Fruit fly (Drosophila melanogaster) whole organism, embryonic: ENCODE results near the gene jb.

ENCODE experiments used
- Atf-2 ChIP-seq: fragments of 200-800 bp; sonication (Bioruptor generic); optimal IDR thresholded peaks from 2 replicates; lab custom pipeline; 2016; ENCODE audit warnings: missing biosample characterization, missing genetic modification characterization
- B-H1 ChIP-seq: fragments of 200-800 bp; sonication (Bioruptor generic); IDR thresholded peaks from 3 replicates; pipeline ENCODE4 v1.3.6; 2022; ENCODE audit warnings: missing biosample characterization, missing genetic modification characterization
- Bdp1 ChIP-seq: fragments of 200-800 bp; sonication (Bioruptor generic); optimal IDR thresholded peaks from 3 replicates; lab custom pipeline; 2016; ENCODE audit warnings: missing biosample characterization, missing genetic modification characterization
- CG10267 ChIP-seq: fragments of 200-800 bp; sonication (Bioruptor generic); optimal IDR thresholded peaks from 2 replicates; lab custom pipeline; 2018; ENCODE audit warnings: missing biosample characterization, mild to moderate bottlenecking, missing genetic modification characterization, moderate library complexity
- CG10565 ChIP-seq: fragments of 200-800 bp; sonication (Bioruptor generic); optimal IDR thresholded peaks from 3 replicates; lab custom pipeline; 2016; ENCODE audit warnings: missing biosample characterization, mild to moderate bottlenecking, missing genetic modification characterization
- CG11398 ChIP-seq: fragments of 200-800 bp; sonication (Bioruptor generic); optimal IDR thresholded peaks from 2 replicates; lab custom pipeline; 2016; ENCODE audit warnings: missing biosample characterization, missing genetic modification characterization
- CG12155 ChIP-seq: fragments of 200-800 bp; sonication (Bioruptor generic); optimal IDR thresholded peaks from 3 replicates; lab custom pipeline; 2016; ENCODE audit warnings: missing biosample characterization, missing genetic modification characterization
- CG12236 ChIP-seq: fragments of 200-800 bp; sonication (Bioruptor generic); optimal IDR thresholded peaks from 2 replicates; lab custom pipeline; 2016; ENCODE audit warnings: missing biosample characterization, missing genetic modification characterization
- CG14014 ChIP-seq: fragments of 200-800 bp; sonication (Bioruptor generic); IDR thresholded peaks from 2 replicates; pipeline ENCODE4 v1.3.6; 2022; ENCODE audit warnings: missing biosample characterization, missing genetic modification characterization
- CG1602 ChIP-seq: fragments of 200-800 bp; sonication (Bioruptor generic); optimal IDR thresholded peaks from 3 replicates; lab custom pipeline; 2016; ENCODE audit warnings: missing biosample characterization, missing genetic modification characterization
- CG17359 ChIP-seq: fragments of 200-800 bp; sonication (Bioruptor generic); optimal IDR thresholded peaks from 3 replicates; lab custom pipeline; 2018; ENCODE audit warnings: missing biosample characterization, mild to moderate bottlenecking, missing genetic modification characterization, moderate library complexity
- CG17385 ChIP-seq: fragments of 200-800 bp; sonication (Bioruptor generic); optimal IDR thresholded peaks from 3 replicates; lab custom pipeline; 2018; ENCODE audit warnings: missing biosample characterization, mild to moderate bottlenecking, missing genetic modification characterization
- CG17612 ChIP-seq: fragments of 200-800 bp; sonication (Bioruptor generic); IDR thresholded peaks from 2 replicates; pipeline ENCODE4 v1.3.6; 2022; ENCODE audit warnings: missing biosample characterization, missing genetic modification characterization
- CG17802 ChIP-seq: fragments of 200-800 bp; sonication (Bioruptor generic); optimal IDR thresholded peaks from 2 replicates; lab custom pipeline; 2018; ENCODE audit warnings: missing biosample characterization, mild to moderate bottlenecking, missing genetic modification characterization, moderate library complexity
- CG1832 ChIP-seq: fragments of 200-800 bp; sonication (Bioruptor generic); optimal IDR thresholded peaks from 2 replicates; lab custom pipeline; 2017; ENCODE audit warnings: missing biosample characterization, mild to moderate bottlenecking, missing genetic modification characterization, inconsistent platforms
- CG3163 ChIP-seq: fragments of 200-800 bp; sonication (Bioruptor generic); optimal IDR thresholded peaks from 3 replicates; lab custom pipeline; 2016; ENCODE audit warnings: missing biosample characterization, missing genetic modification characterization
- CG3281 ChIP-seq: fragments of 200-800 bp; sonication (Bioruptor generic); optimal IDR thresholded peaks from 3 replicates; lab custom pipeline; 2017; ENCODE audit warnings: missing biosample characterization, mild to moderate bottlenecking, missing genetic modification characterization
- CG33213 ChIP-seq: fragments of 200-800 bp; sonication (Bioruptor generic); optimal IDR thresholded peaks from 3 replicates; lab custom pipeline; 2016; ENCODE audit warnings: missing biosample characterization, missing genetic modification characterization
- CG4617 ChIP-seq: fragments of 200-800 bp; sonication (Bioruptor generic); optimal IDR thresholded peaks from 3 replicates; lab custom pipeline; 2016; ENCODE audit warnings: missing biosample characterization, missing genetic modification characterization, borderline replicate concordance
- CG4820 ChIP-seq: fragments of 200-800 bp; sonication (Bioruptor generic); optimal IDR thresholded peaks from 3 replicates; lab custom pipeline; 2016; ENCODE audit warnings: missing biosample characterization, missing genetic modification characterization
- CG6791 ChIP-seq: fragments of 200-800 bp; sonication (Bioruptor generic); IDR thresholded peaks from 3 replicates; pipeline ENCODE4 v1.3.6; 2022; ENCODE audit warnings: missing biosample characterization, missing genetic modification characterization; ENCODE audit not compliant: partially characterized antibody
- CG7839 ChIP-seq: fragments of 200-800 bp; sonication (Bioruptor generic); optimal IDR thresholded peaks from 3 replicates; lab custom pipeline; 2018; ENCODE audit warnings: missing biosample characterization, mild to moderate bottlenecking, missing genetic modification characterization, moderate library complexity
- CG8089 ChIP-seq: fragments of 200-800 bp; sonication (Bioruptor generic); optimal IDR thresholded peaks from 3 replicates; lab custom pipeline; 2016; ENCODE audit warnings: missing biosample characterization, missing genetic modification characterization
- CG8388 ChIP-seq: fragments of 200-800 bp; sonication (Bioruptor generic); optimal IDR thresholded peaks from 2 replicates; lab custom pipeline; 2019; ENCODE audit warnings: missing biosample characterization, mild to moderate bottlenecking, missing genetic modification characterization, moderate library complexity
- CrebB ChIP-seq: fragments of 200-800 bp; sonication (Bioruptor generic); optimal IDR thresholded peaks from 3 replicates; lab custom pipeline; 2018; ENCODE audit warnings: missing biosample characterization, mild to moderate bottlenecking, missing genetic modification characterization
- Ets97D ChIP-seq: fragments of 200-800 bp; sonication (Bioruptor generic); optimal IDR thresholded peaks from 3 replicates; lab custom pipeline; 2016; ENCODE audit warnings: missing biosample characterization, missing genetic modification characterization
- H15 ChIP-seq: fragments of 200-800 bp; sonication (Bioruptor generic); IDR thresholded peaks from 3 replicates; pipeline ENCODE4 v1.3.6; 2022; ENCODE audit warnings: missing biosample characterization, missing genetic modification characterization
- HHEX ChIP-seq: fragments of 200-800 bp; sonication (Bioruptor generic); optimal IDR thresholded peaks from 3 replicates; lab custom pipeline; 2017; ENCODE audit warnings: missing biosample characterization, mild to moderate bottlenecking, missing genetic modification characterization, missing genetic modification reagents
- Hmr ChIP-seq: fragments of 200-800 bp; sonication (Bioruptor generic); optimal IDR thresholded peaks from 3 replicates; lab custom pipeline; 2017; ENCODE audit warnings: mild to moderate bottlenecking, missing biosample characterization, missing genetic modification reagents, missing genetic modification characterization
- PHDP ChIP-seq: fragments of 200-800 bp; sonication (Bioruptor generic); optimal IDR thresholded peaks from 3 replicates; lab custom pipeline; 2018; ENCODE audit warnings: missing biosample characterization, mild to moderate bottlenecking, missing genetic modification characterization, moderate library complexity
- TFAM ChIP-seq: fragments of 200-800 bp; sonication (Bioruptor generic); optimal IDR thresholded peaks from 2 replicates; lab custom pipeline; 2017; ENCODE audit warnings: missing biosample characterization, missing genetic modification characterization, inconsistent platforms
- Trl ChIP-seq, 3 experiments: fragments of >200 bp in 2 of 3; fragments of 200-800 bp in 1 of 3; sonication (Bioruptor generic) in 1 of 3; optimal IDR thresholded peaks; 2 replicates in 1 of 3; 3 replicates in 2 of 3; lab custom pipeline; 2016 to 2017; ENCODE audit warnings: missing biosample characterization in 1 of 3, missing genetic modification characterization in 1 of 3
- Vsx1 ChIP-seq: fragments of 200-800 bp; sonication (Bioruptor generic); optimal IDR thresholded peaks from 2 replicates; lab custom pipeline; 2017; ENCODE audit warnings: missing biosample characterization, mild to moderate bottlenecking, missing genetic modification characterization, missing genetic modification reagents
- Xrp1 ChIP-seq: fragments of 200-800 bp; sonication (Bioruptor generic); IDR thresholded peaks from 2 replicates; pipeline ENCODE4 v1.3.6; 2022; ENCODE audit warnings: missing biosample characterization, missing genetic modification characterization
- chn ChIP-seq: fragments of 200-800 bp; sonication (Bioruptor generic); optimal IDR thresholded peaks from 2 replicates; lab custom pipeline; 2016; ENCODE audit warnings: missing biosample characterization, missing genetic modification characterization
- dmrt99B ChIP-seq: fragments of 200-800 bp; sonication (Bioruptor generic); optimal IDR thresholded peaks from 2 replicates; lab custom pipeline; 2018; ENCODE audit warnings: missing biosample characterization, mild to moderate bottlenecking, missing genetic modification characterization, moderate library complexity
- gce ChIP-seq: fragments of 200-800 bp; sonication (Bioruptor generic); IDR thresholded peaks from 3 replicates; pipeline ENCODE4 v1.3.6; 2022; ENCODE audit warnings: missing biosample characterization, missing genetic modification characterization
- grn ChIP-seq: fragments of 200-800 bp; sonication (Bioruptor generic); optimal IDR thresholded peaks from 3 replicates; lab custom pipeline; 2017; ENCODE audit warnings: missing biosample characterization, missing genetic modification characterization
- ham ChIP-seq: fragments of 200-800 bp; sonication (Bioruptor generic); IDR thresholded peaks from 2 replicates; pipeline ENCODE4 v1.3.6; 2022; ENCODE audit warnings: missing biosample characterization, missing genetic modification characterization
- hth ChIP-seq: fragments of >200 bp; optimal IDR thresholded peaks from 2 replicates; lab custom pipeline; 2017; ENCODE audit warnings: inconsistent platforms
- schlank ChIP-seq: fragments of 200-800 bp; sonication (Bioruptor generic); optimal IDR thresholded peaks from 2 replicates; lab custom pipeline; 2018; ENCODE audit warnings: missing biosample characterization, mild to moderate bottlenecking, missing genetic modification characterization
- sd ChIP-seq: fragments of 200-800 bp; sonication (Bioruptor generic); optimal IDR thresholded peaks from 3 replicates; lab custom pipeline; 2018; ENCODE audit warnings: missing biosample characterization, mild to moderate bottlenecking, missing genetic modification characterization, moderate library complexity
- sens ChIP-seq: fragments of 200-800 bp; sonication (Bioruptor generic); peaks from one replicate; lab custom pipeline; 2016; ENCODE audit warnings: missing biosample characterization, missing genetic modification characterization
- sob ChIP-seq: fragments of 200-800 bp; sonication (Bioruptor generic); IDR thresholded peaks from 2 replicates; pipeline ENCODE4 v1.3.6; 2022; ENCODE audit warnings: missing biosample characterization, missing genetic modification characterization
- tna ChIP-seq: fragments of 200-800 bp; sonication (Bioruptor generic); IDR thresholded peaks from 2 replicates; pipeline ENCODE4 v1.3.6; 2022; ENCODE audit warnings: missing biosample characterization, missing genetic modification characterization; ENCODE audit not compliant: partially characterized antibody
- toy ChIP-seq: fragments of 200-800 bp; sonication (Bioruptor generic); IDR thresholded peaks from 2 replicates; pipeline ENCODE4 v1.3.6; 2022; ENCODE audit warnings: missing biosample characterization, missing genetic modification characterization
- tup ChIP-seq: fragments of 200-800 bp; sonication (Bioruptor generic); optimal IDR thresholded peaks from 2 replicates; lab custom pipeline; 2016; ENCODE audit warnings: missing biosample characterization, mild to moderate bottlenecking, missing genetic modification characterization, moderate library complexity
- wek ChIP-seq: fragments of 200-800 bp; sonication (Bioruptor generic); optimal IDR thresholded peaks from 3 replicates; lab custom pipeline; 2018; ENCODE audit warnings: missing biosample characterization, mild to moderate bottlenecking, missing genetic modification characterization, moderate library complexity
- zfh2 ChIP-seq: fragments of 200-800 bp; sonication (Bioruptor generic); optimal IDR thresholded peaks from 2 replicates; lab custom pipeline; 2016; ENCODE audit warnings: missing biosample characterization, missing genetic modification characterization

The jb gene

dm6 chrX:20429482-20430204 is 39.0 kb upstream of the jb start, which contains the start of the genes CG11710 and mal (continued):
- peak; percentile 95 for TF ChIP-seq sens (GFP tag; lab: Kevin White, UChicago)
- peak; percentile 87 for TF ChIP-seq dmrt99B (tag; lab: Kevin White, UChicago)
- TF ChIP-seq CG10565, result no peak
- no peak for TF ChIP-seq ham (GFP tag; lab: Robert Waterston, UW)
- TF ChIP-seq Vsx1 (GFP tag; lab: Kevin White, UChicago), result no peak
- TF ChIP-seq grn (GFP tag; lab: Kevin White, UChicago), result no peak
- TF ChIP-seq wek, result no peak
- TF ChIP-seq toy (GFP tag; lab: Robert Waterston, UW), result no peak
- TF ChIP-seq H15, result peak; percentile 64; the same call in 2 of the 3 replicates
- peak; percentile 53 for TF ChIP-seq CG17802 (tag; lab: Kevin White, UChicago)
- peak; percentile 84 for TF ChIP-seq CG4820
- no peak for TF ChIP-seq CG17385 (GFP tag; lab: Kevin White, UChicago)
- peak; percentile 37 for TF ChIP-seq CG4617 (GFP tag; lab: Kevin White, UChicago)
- peak; percentile 79 for TF ChIP-seq CG14014
- peak; percentile 40 for TF ChIP-seq Atf-2 (GFP tag; lab: Kevin White, UChicago)
- no peak for TF ChIP-seq TFAM (GFP tag; lab: Kevin White, UChicago)
- TF ChIP-seq CG17359 (tag; lab: Kevin White, UChicago), result peak; percentile 81
- TF ChIP-seq CG33213 (GFP tag; lab: Kevin White, UChicago), result peak; percentile 62
- TF ChIP-seq CG7839, result peak; percentile 90
- no peak for TF ChIP-seq sd
- TF ChIP-seq CG10267 (tag; lab: Kevin White, UChicago), result peak; percentile 78
- TF ChIP-seq CG12155 (GFP tag; lab: Kevin White, UChicago), result peak; percentile 67
- TF ChIP-seq tna (GFP tag; lab: Robert Waterston, UW), result peak; percentile 33; the same call in 1 of the 2 replicates
- peak; percentile 55 for TF ChIP-seq CG8089 (GFP tag; lab: Kevin White, UChicago)
- TF ChIP-seq CG1832, result no peak
- peak; percentile 38 for TF ChIP-seq CG11398 (GFP tag; lab: Kevin White, UChicago)
- peak; percentile 11 for TF ChIP-seq CrebB (tag; lab: Kevin White, UChicago)
- TF ChIP-seq PHDP, result peak; percentile 74
- peak; percentile 84 for TF ChIP-seq CG3281 (GFP tag; lab: Kevin White, UChicago)
- TF ChIP-seq Xrp1 (GFP tag; lab: Robert Waterston, UW), result peak; percentile 82; the same call in 1 of the 2 replicates
- TF ChIP-seq CG1602 (GFP tag; lab: Kevin White, UChicago), result peak; percentile 52
- TF ChIP-seq Ets97D (GFP tag; lab: Kevin White, UChicago), result peak; percentile 44
- TF ChIP-seq Bdp1, result no peak
- TF ChIP-seq Hmr (GFP tag; lab: Kevin White, UChicago), result no peak
- peak; percentile 33; the same call in 1 of the 3 replicates for TF ChIP-seq gce (GFP tag; lab: Robert Waterston, UW)
- TF ChIP-seq tup (GFP tag; lab: Kevin White, UChicago), result peak; percentile 45
- peak; percentile 8 for TF ChIP-seq CG3163 (GFP tag; lab: Kevin White, UChicago)
- TF ChIP-seq chn (GFP tag; lab: Kevin White, UChicago), result peak; percentile 61
- peak; percentile 52 for TF ChIP-seq CG8388
- TF ChIP-seq CG12236 (GFP tag; lab: Kevin White, UChicago), result no peak
- TF ChIP-seq zfh2 (GFP tag; lab: Kevin White, UChicago), result peak; percentile 73
- TF ChIP-seq Trl (optimal IDR thresholded peaks at IDR 0.05; lab: Kevin White, UChicago), result no peak
- TF ChIP-seq Trl (GFP tag; optimal IDR thresholded peaks at IDR 0.05; lab: Kevin White, UChicago), result peak; percentile 63
- peak; percentile 42; the same call in 2 of the 3 replicates for TF ChIP-seq CG6791 (GFP tag; lab: Robert Waterston, UW)
- TF ChIP-seq B-H1, result peak; percentile 45
- no peak for TF ChIP-seq hth (lab: Kevin White, UChicago)
- peak; percentile 78 for TF ChIP-seq sob (GFP tag; lab: Robert Waterston, UW)
- no peak for TF ChIP-seq HHEX
- no peak for TF ChIP-seq CG17612 (GFP tag; lab: Robert Waterston, UW)
- peak; percentile 2 for TF ChIP-seq schlank (tag; lab: Kevin White, UChicago)
